Worm (Caenorhabditis elegans) whole organism, late embryonic: Measurements from ENCODE around the gene rbm-28.

Experiments used
- ama-1 ChIP-seq: fragments of 150-350 bp; optimal IDR thresholded peaks from 2 replicates; lab custom pipeline; 2014
- dve-1 ChIP-seq: sonication (generic microtip); optimal IDR thresholded peaks from 2 replicates; lab custom pipeline; 2017; ENCODE audit warnings: antibody characterized with exemption, mild to moderate bottlenecking, missing genetic modification characterization, missing compliant biosample characterization
- elt-4 ChIP-seq: sonication (generic microtip); optimal IDR thresholded peaks from 2 replicates; lab custom pipeline; 2016; ENCODE audit warnings: missing genetic modification characterization, missing compliant biosample characterization
- fkh-10 ChIP-seq: fragments of 150-350 bp; optimal IDR thresholded peaks from 2 replicates; lab custom pipeline; 2014; ENCODE audit warnings: missing biosample characterization, missing genetic modification reagents, missing genetic modification characterization
- hlh-30 ChIP-seq: sonication (generic microtip); optimal IDR thresholded peaks from 2 replicates; lab custom pipeline; 2017; ENCODE audit warnings: antibody characterized with exemption, missing genetic modification characterization, missing compliant biosample characterization; ENCODE audit not compliant: insufficient read depth
- lin-11 ChIP-seq: fragments of 200-800 bp; sonication (Bioruptor generic); optimal IDR thresholded peaks from 2 replicates; lab custom pipeline; 2018; ENCODE audit warnings: mild to moderate bottlenecking, missing genetic modification characterization, missing compliant biosample characterization
- nhr-11 ChIP-seq: fragments of 150-350 bp; optimal IDR thresholded peaks from 2 replicates; lab custom pipeline; 2014; ENCODE audit warnings: missing biosample characterization, missing genetic modification characterization
- pat-9 ChIP-seq: fragments of 200-800 bp; sonication (Bioruptor generic); optimal IDR thresholded peaks from 2 replicates; lab custom pipeline; 2018; ENCODE audit warnings: mild to moderate bottlenecking, missing genetic modification characterization, moderate library complexity, missing compliant biosample characterization
- sox-2 ChIP-seq: fragments of 200-800 bp; sonication (Bioruptor generic); IDR thresholded peaks from 2 replicates; pipeline ENCODE4 v1.3.6; 2022; ENCODE audit warnings: missing genetic modification reagents, missing genetic modification characterization, missing compliant biosample characterization
- ztf-16 ChIP-seq: sonication (generic microtip); optimal IDR thresholded peaks from 2 replicates; lab custom pipeline; 2017; ENCODE audit warnings: missing genetic modification characterization, missing compliant biosample characterization

DNA sequence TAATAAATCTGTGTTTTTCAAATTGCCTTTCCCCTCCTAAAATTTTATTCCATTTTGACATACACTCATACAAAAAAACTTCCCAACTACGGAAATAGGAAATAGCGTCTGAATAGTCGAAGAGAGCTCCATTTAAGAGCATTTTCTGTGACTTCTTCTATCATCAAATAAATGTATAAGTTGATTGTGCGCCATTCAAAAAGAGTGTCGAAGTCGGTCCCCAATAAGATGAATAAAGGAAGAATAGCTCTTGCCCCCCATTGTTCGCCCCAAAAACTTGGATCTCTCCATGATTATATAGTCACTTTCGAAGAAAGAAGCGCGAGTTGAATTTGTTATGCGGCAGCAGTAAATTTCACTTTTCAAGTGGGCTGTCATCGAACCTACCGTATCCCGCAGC is 35.5 kb downstream of the rbm-28 start:
- no peak for TF ChIP-seq hlh-30
- TF ChIP-seq nhr-11 (tag; lab: Kevin White, UChicago) = no peak
- no peak for TF ChIP-seq ama-1 (lab: Kevin White, UChicago)
- no peak for TF ChIP-seq pat-9 (tag; lab: Kevin White, UChicago)
- no peak for TF ChIP-seq ztf-16 (tag; lab: Kevin White, UChicago)
- TF ChIP-seq fkh-10 (GFP tag; lab: Kevin White, UChicago) = no peak
- TF ChIP-seq lin-11 (tag; lab: Kevin White, UChicago) = no peak
- no peak for TF ChIP-seq dve-1 (tag; lab: Kevin White, UChicago)
- TF ChIP-seq sox-2 = no peak
- no peak for TF ChIP-seq elt-4 (tag; lab: Kevin White, UChicago)
